Fruit fly (Drosophila melanogaster): ENCODE results near the gene Tsp3A.
A peak's percentile ranks its signal among the peaks of the same experiment; 100 is the strongest.

The Tsp3A gene

dm6 chrX:2635075-2635643, 15.6 kb upstream of the Tsp3A start (continued):
- TF ChIP-seq CG2202 (tag; optimal IDR thresholded peaks at IDR 0.05), result no peak
- TF ChIP-seq ERR (GFP tag; optimal IDR thresholded peaks at IDR 0.05), result no peak
- TF ChIP-seq CG17612 (GFP tag; IDR thresholded peaks at IDR 0.05), result no peak
- TF ChIP-seq NFAT (GFP tag; IDR thresholded peaks at IDR 0.05), result no peak
- no peak for TF ChIP-seq Blimp-1 (GFP tag; optimal IDR thresholded peaks at IDR 0.05)
- no peak for TF ChIP-seq Sox100B (GFP tag; optimal IDR thresholded peaks at IDR 0.05)
- TF ChIP-seq zen2 (GFP tag; IDR thresholded peaks at IDR 0.05; ENCODE audit: partially characterized antibody), result no peak
- TF ChIP-seq Lim3 (GFP tag; IDR thresholded peaks at IDR 0.05), result no peak
- TF ChIP-seq CG1832 (GFP tag; optimal IDR thresholded peaks at IDR 0.05), result no peak
- TF ChIP-seq D19A (tag; optimal IDR thresholded peaks at IDR 0.05), result peak; percentile 47
- TF ChIP-seq Neu2 (GFP tag; optimal IDR thresholded peaks at IDR 0.05; ENCODE audit: borderline replicate concordance), result no peak
- no peak for TF ChIP-seq hth (optimal IDR thresholded peaks at IDR 0.05)
- no peak for TF ChIP-seq nerfin-2 (GFP tag; IDR thresholded peaks at IDR 0.05; ENCODE audit: partially characterized antibody)
- no peak for TF ChIP-seq otp (GFP tag; IDR thresholded peaks at IDR 0.05)
- no peak for TF ChIP-seq CG6813 (GFP tag; optimal IDR thresholded peaks at IDR 0.05)
- TF ChIP-seq ci (GFP tag; IDR thresholded peaks at IDR 0.05), result no peak
- no peak for TF ChIP-seq da (GFP tag; optimal IDR thresholded peaks at IDR 0.05)
- TF ChIP-seq CG3726 (GFP tag; IDR thresholded peaks at IDR 0.05), result 0 out of 3 replicates have a peak, but pooled peaks have one; percentile 48
- TF ChIP-seq CG15601 (tag; optimal IDR thresholded peaks at IDR 0.05), result no peak
- no peak for TF ChIP-seq CG1233 (GFP tag; optimal IDR thresholded peaks at IDR 0.05)
- no peak for TF ChIP-seq Xrp1 (GFP tag; IDR thresholded peaks at IDR 0.05)
- TF ChIP-seq CG12769 (tag; optimal IDR thresholded peaks at IDR 0.05), result no peak
- TF ChIP-seq E2f2 (GFP tag; IDR thresholded peaks at IDR 0.05), result no peak
- peak in 1 of 2 experiments; percentile 17 for TF ChIP-seq chif (GFP tag; optimal IDR thresholded peaks at IDR 0.05)
- no peak for TF ChIP-seq Opbp (GFP tag; IDR thresholded peaks at IDR 0.05; ENCODE audit: partially characterized antibody)
- TF ChIP-seq chm (GFP tag; IDR thresholded peaks at IDR 0.05), result no peak
- peak; percentile 76 for TF ChIP-seq Ets65A (GFP tag)
- TF ChIP-seq CG6683 (GFP tag; optimal IDR thresholded peaks at IDR 0.05), result no peak
- TF ChIP-seq Drgx (GFP tag; IDR thresholded peaks at IDR 0.05), result peak; percentile 41; the same call in 1 of the 2 replicates
- TF ChIP-seq ATbp (GFP tag; optimal IDR thresholded peaks at IDR 0.05), result no peak
- no peak for TF ChIP-seq CG2120 (GFP tag; optimal IDR thresholded peaks at IDR 0.05)
- TF ChIP-seq Hr3 (GFP tag; optimal IDR thresholded peaks at IDR 0.05), result no peak
- TF ChIP-seq dysf (GFP tag; IDR thresholded peaks at IDR 0.05), result 0 out of 3 replicates have a peak, but pooled peaks have one; percentile 23
- no peak for TF ChIP-seq CG17829 (tag; optimal IDR thresholded peaks at IDR 0.05)
- no peak for TF ChIP-seq zen (tag; optimal IDR thresholded peaks at IDR 0.05)
- TF ChIP-seq CG9817 (tag; optimal IDR thresholded peaks at IDR 0.05), result no peak
- no peak for TF ChIP-seq Sin3A (optimal IDR thresholded peaks at IDR 0.05)
- TF ChIP-seq row (GFP tag; IDR thresholded peaks at IDR 0.05), result peak; percentile 30; the same call in 2 of the 3 replicates
- TF ChIP-seq CG18764 (GFP tag; optimal IDR thresholded peaks at IDR 0.05), result no peak
- TF ChIP-seq CG32772 (GFP tag; IDR thresholded peaks at IDR 0.05), result no peak
- no peak for TF ChIP-seq kay (GFP tag; optimal IDR thresholded peaks at IDR 0.05)
- TF ChIP-seq CG8290 (GFP tag; optimal IDR thresholded peaks at IDR 0.05), result no peak
- TF ChIP-seq CG8290 (tag; optimal IDR thresholded peaks at IDR 0.05), result no peak
- TF ChIP-seq sna (GFP tag; IDR thresholded peaks at IDR 0.05; ENCODE audit: partially characterized antibody), result no peak
- no peak for TF ChIP-seq CG17568 (GFP tag; optimal IDR thresholded peaks at IDR 0.05)
- no peak for TF ChIP-seq CG18619 (GFP tag; optimal IDR thresholded peaks at IDR 0.05)
- TF ChIP-seq hkb (optimal IDR thresholded peaks at IDR 0.05), result no peak
- TF ChIP-seq hkb (GFP tag; IDR thresholded peaks at IDR 0.05), result no peak
- TF ChIP-seq CG10565 (GFP tag; optimal IDR thresholded peaks at IDR 0.05), result no peak
- peak; percentile 2 for TF ChIP-seq phol (tag; optimal IDR thresholded peaks at IDR 0.05)
- no peak for TF ChIP-seq CG7987 (GFP tag; optimal IDR thresholded peaks at IDR 0.05)
- peak; percentile 71 for TF ChIP-seq sens (GFP tag)
